Comparison of ENCODE assay signal across 7 worm cellular contexts in the genomic region with DNA sequence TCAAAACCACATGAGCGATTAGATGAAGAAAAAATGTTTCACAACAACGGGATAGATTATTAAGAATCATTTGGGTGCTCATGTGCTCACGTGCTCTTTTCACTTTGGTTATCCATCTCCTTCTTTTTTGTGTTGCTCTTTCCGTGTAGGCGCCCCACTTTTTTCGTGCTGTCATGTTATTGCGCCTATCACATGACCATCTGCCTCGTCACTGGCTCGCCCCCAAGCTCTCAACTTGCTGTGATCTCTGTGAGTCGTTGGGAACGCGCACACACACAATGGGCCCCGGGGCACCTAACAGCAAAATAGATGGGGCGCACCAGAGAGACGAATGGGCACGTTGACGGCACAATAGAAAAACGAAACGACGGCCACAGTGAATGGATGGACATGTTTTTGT.
TF ChIP-seq lines count a peak whose summit lies in the region.

No protein-coding gene starts in this region.

TF ChIP-seq in whole organism, L1 larva, 84 proteins besides CTCF, POLR2A, EP300 and RAD21 (continues in another document):
- TF ChIP-seq zag-1 (tag; optimal IDR thresholded peaks at IDR 0.05; lab: Kevin White, UChicago) (no peak), efl-1 (optimal IDR thresholded peaks at IDR 0.05; lab: Kevin White, UChicago) (peak; percentile 31 to 45), efl-1 (GFP tag; optimal IDR thresholded peaks at IDR 0.05 in 1 of 2; lab: Kevin White, UChicago) (peak; percentile 49 to 94), swsn-7 (tag; optimal IDR thresholded peaks at IDR 0.05; lab: Kevin White, UChicago) (peak; percentile 87), mep-1 (tag; optimal IDR thresholded peaks at IDR 0.05; lab: Kevin White, UChicago) (peak; percentile 66), lir-3 (tag; optimal IDR thresholded peaks at IDR 0.05; lab: Kevin White, UChicago; ENCODE audit: poor library complexity) (peak; percentile 83), nhr-76 (tag; optimal IDR thresholded peaks at IDR 0.05; lab: Kevin White, UChicago) (no peak), zip-4 (GFP tag; optimal IDR thresholded peaks at IDR 0.05; lab: Kevin White, UChicago) (peak; percentile 2), egl-27 (tag; optimal IDR thresholded peaks at IDR 0.05; lab: Kevin White, UChicago) (no peak), Y116A8C.19 (tag; optimal IDR thresholded peaks at IDR 0.05; lab: Kevin White, UChicago; ENCODE audit: borderline replicate concordance) (no peak), pqm-1 (tag; optimal IDR thresholded peaks at IDR 0.05; lab: Kevin White, UChicago) (no peak), ceh-90 (tag; optimal IDR thresholded peaks at IDR 0.05; lab: Kevin White, UChicago) (peak; percentile 11)

TF ChIP-seq in whole organism, L2 larva, 48 proteins besides CTCF, POLR2A, EP300 and RAD21 (continues in another document):
- no peak for TF ChIP-seq blmp-1 (tag; optimal IDR thresholded peaks at IDR 0.05; lab: Kevin White, UChicago; ENCODE audit: insufficient read depth)
- peak; percentile 37 for TF ChIP-seq ceh-82 (tag; optimal IDR thresholded peaks at IDR 0.05; lab: Kevin White, UChicago)
- no peak for TF ChIP-seq aly-2 (tag; optimal IDR thresholded peaks at IDR 0.05; lab: Kevin White, UChicago)
- TF ChIP-seq elt-3 (tag; optimal IDR thresholded peaks at IDR 0.05; lab: Kevin White, UChicago): no peak
- TF ChIP-seq alr-1 (tag; optimal IDR thresholded peaks at IDR 0.05; lab: Kevin White, UChicago): no peak
- TF ChIP-seq gmeb-1 (tag; optimal IDR thresholded peaks at IDR 0.05; lab: Kevin White, UChicago): no peak
- TF ChIP-seq ztf-4 (tag; optimal IDR thresholded peaks at IDR 0.05; lab: Kevin White, UChicago): peak; percentile 86
- TF ChIP-seq nhr-23 (tag; optimal IDR thresholded peaks at IDR 0.05; lab: Kevin White, UChicago): no peak
- no peak for TF ChIP-seq elt-1 (tag; optimal IDR thresholded peaks at IDR 0.05; lab: Kevin White, UChicago)
- peak; percentile 87 for TF ChIP-seq crh-2 (tag; optimal IDR thresholded peaks at IDR 0.05; lab: Kevin White, UChicago)
- TF ChIP-seq lin-11 (tag; optimal IDR thresholded peaks at IDR 0.05; lab: Kevin White, UChicago): peak; percentile 83
- peak; percentile 72 for TF ChIP-seq nhr-21 (tag; optimal IDR thresholded peaks at IDR 0.05; lab: Kevin White, UChicago)
- no peak for TF ChIP-seq skn-1 (tag; optimal IDR thresholded peaks at IDR 0.05; lab: Kevin White, UChicago)

TF ChIP-seq in whole organism, L3 larva, 47 proteins besides CTCF, POLR2A, EP300 and RAD21 (continues in another document):
- TF ChIP-seq fkh-2 (tag; optimal IDR thresholded peaks at IDR 0.05; lab: Kevin White, UChicago) (no peak), lin-39 (tag; optimal IDR thresholded peaks at IDR 0.05; lab: Kevin White, UChicago) (peak; percentile 95), mml-1 (tag; optimal IDR thresholded peaks at IDR 0.05; lab: Kevin White, UChicago) (no peak), zag-1 (tag; optimal IDR thresholded peaks at IDR 0.05; lab: Kevin White, UChicago) (no peak), fos-1 (tag; optimal IDR thresholded peaks at IDR 0.05; lab: Kevin White, UChicago) (no peak), snpc-4 (tag; optimal IDR thresholded peaks at IDR 0.05; lab: Kevin White, UChicago) (peak; percentile 34), nhr-77 (tag; optimal IDR thresholded peaks at IDR 0.05; lab: Kevin White, UChicago) (no peak), nhr-43 (tag; optimal IDR thresholded peaks at IDR 0.05; lab: Kevin White, UChicago; ENCODE audit: poor library complexity, severe bottlenecking) (no peak), skn-1 (tag; optimal IDR thresholded peaks at IDR 0.05; lab: Kevin White, UChicago) (no peak), elt-2 (tag; optimal IDR thresholded peaks at IDR 0.05; lab: Kevin White, UChicago) (peak; percentile 9), nhr-237 (tag; optimal IDR thresholded peaks at IDR 0.05; lab: Kevin White, UChicago) (no peak), egl-27 (tag; optimal IDR thresholded peaks at IDR 0.05; lab: Kevin White, UChicago) (peak; percentile 9), ama-1 (optimal IDR thresholded peaks at IDR 0.05; lab: Kevin White, UChicago) (peak; percentile 49)

TF ChIP-seq in whole organism, L4 larva, 104 proteins besides CTCF, POLR2A, EP300 and RAD21 (continues in another document):
- peak; percentile 2 for TF ChIP-seq nhr-28 (tag; optimal IDR thresholded peaks at IDR 0.05; lab: Kevin White, UChicago)
- TF ChIP-seq nhr-102 (tag; optimal IDR thresholded peaks at IDR 0.05; lab: Kevin White, UChicago): peak; percentile 43
- no peak for TF ChIP-seq dmd-9 (GFP tag; IDR thresholded peaks at IDR 0.05; lab: Robert Waterston, UW)
- TF ChIP-seq Y105C5A.15 (GFP tag; IDR thresholded peaks at IDR 0.05; lab: Robert Waterston, UW): no peak
- no peak for TF ChIP-seq lin-39 (tag; optimal IDR thresholded peaks at IDR 0.05; lab: Kevin White, UChicago)
- no peak for TF ChIP-seq unc-39 (tag; optimal IDR thresholded peaks at IDR 0.05; lab: Kevin White, UChicago)
- TF ChIP-seq zfp-3 (GFP tag; conservative IDR thresholded peaks at IDR 0.05; lab: Robert Waterston, UW): no peak; the same call in 1 of the 2 replicates
- TF ChIP-seq tag-97 (GFP tag; IDR thresholded peaks at IDR 0.05; lab: Robert Waterston, UW): no peak
- TF ChIP-seq ceh-20 (GFP tag; IDR thresholded peaks at IDR 0.05; lab: Robert Waterston, UW): peak; percentile 91
- TF ChIP-seq F26F4.8 (GFP tag; conservative IDR thresholded peaks at IDR 0.05; lab: Robert Waterston, UW): no peak
- TF ChIP-seq daf-16 (GFP tag; optimal IDR thresholded peaks at IDR 0.05; lab: Kevin White, UChicago): peak in 1 of 2 experiments; percentile 89
- no peak for TF ChIP-seq daf-16 (tag; optimal IDR thresholded peaks at IDR 0.05; lab: Kevin White, UChicago)
- no peak for TF ChIP-seq snpc-4 (tag; optimal IDR thresholded peaks at IDR 0.05; lab: Kevin White, UChicago)

TF ChIP-seq in whole organism, late embryonic, 69 proteins besides CTCF, POLR2A, EP300 and RAD21 (continues in another document):
- TF ChIP-seq pag-3 (tag; optimal IDR thresholded peaks at IDR 0.05; lab: Kevin White, UChicago; ENCODE audit: borderline replicate concordance): no peak
- TF ChIP-seq mec-3 (tag; optimal IDR thresholded peaks at IDR 0.05; lab: Kevin White, UChicago; ENCODE audit: borderline replicate concordance): no peak
- TF ChIP-seq hlh-15 (tag; optimal IDR thresholded peaks at IDR 0.05; lab: Kevin White, UChicago): no peak
- TF ChIP-seq sdc-2 (tag; optimal IDR thresholded peaks at IDR 0.05; lab: Kevin White, UChicago): no peak
- peak; percentile 4 for TF ChIP-seq ref-2 (tag; optimal IDR thresholded peaks at IDR 0.05; lab: Kevin White, UChicago)
- no peak for TF ChIP-seq pha-2 (tag; optimal IDR thresholded peaks at IDR 0.05; lab: Kevin White, UChicago)
- TF ChIP-seq ceh-18 (tag; optimal IDR thresholded peaks at IDR 0.05; lab: Kevin White, UChicago): peak; percentile 78
- TF ChIP-seq K09A11.1 (tag; optimal IDR thresholded peaks at IDR 0.05; lab: Kevin White, UChicago; ENCODE audit: insufficient read depth): no peak
- no peak for TF ChIP-seq fkh-10 (GFP tag; optimal IDR thresholded peaks at IDR 0.05; lab: Kevin White, UChicago)
- TF ChIP-seq F13H6.1 (tag; optimal IDR thresholded peaks at IDR 0.05; lab: Kevin White, UChicago): no peak
- TF ChIP-seq unc-3 (GFP tag; conservative IDR thresholded peaks at IDR 0.05; lab: Robert Waterston, UW): no peak
- no peak for TF ChIP-seq unc-3 (tag; optimal IDR thresholded peaks at IDR 0.05; lab: Kevin White, UChicago)
- no peak for TF ChIP-seq nhr-11 (tag; optimal IDR thresholded peaks at IDR 0.05; lab: Kevin White, UChicago)
- TF ChIP-seq dve-1 (tag; optimal IDR thresholded peaks at IDR 0.05; lab: Kevin White, UChicago): no peak

TF ChIP-seq in whole organism, mixed stage, embryonic, 35 proteins besides CTCF, POLR2A, EP300 and RAD21:
- no peak for TF ChIP-seq pha-4 (tag; optimal IDR thresholded peaks at IDR 0.05; lab: Kevin White, UChicago)
- TF ChIP-seq ztf-11 (tag; optimal IDR thresholded peaks at IDR 0.05; lab: Kevin White, UChicago): no peak
- peak; percentile 9 for TF ChIP-seq unc-120 (tag; optimal IDR thresholded peaks at IDR 0.05; lab: Kevin White, UChicago; ENCODE audit: poor library complexity, severe bottlenecking)
- TF ChIP-seq sptf-1 (tag; optimal IDR thresholded peaks at IDR 0.05; lab: Kevin White, UChicago): peak; percentile 24
- no peak for TF ChIP-seq nhr-28 (tag; optimal IDR thresholded peaks at IDR 0.05; lab: Kevin White, UChicago)

TF ChIP-seq in whole organism, young adult, 124 proteins besides CTCF, POLR2A, EP300 and RAD21 (continues in another document):
- TF ChIP-seq snpc-1.1 (tag; optimal IDR thresholded peaks at IDR 0.05; lab: Kevin White, UChicago; ENCODE audit: insufficient read depth) (no peak), madf-6 (GFP tag; IDR thresholded peaks at IDR 0.05; lab: Robert Waterston, UW) (no peak), Y79H2A.3 (GFP tag; conservative IDR thresholded peaks at IDR 0.05; lab: Robert Waterston, UW) (no peak), let-526 (GFP tag; IDR thresholded peaks at IDR 0.05; lab: Robert Waterston, UW) (peak; percentile 40; the same call in 1 of the 2 replicates), ceh-100 (GFP tag; IDR thresholded peaks at IDR 0.05; lab: Robert Waterston, UW) (no peak), egrh-3 (GFP tag; IDR thresholded peaks at IDR 0.05; lab: Robert Waterston, UW) (peak; percentile 13; the same call in 1 of the 2 replicates), him-1 (tag; optimal IDR thresholded peaks at IDR 0.05; lab: Kevin White, UChicago) (no peak), lin-54 (GFP tag; optimal IDR thresholded peaks at IDR 0.05; lab: Kevin White, UChicago) (peak; percentile 12), B0035.1 (tag; optimal IDR thresholded peaks at IDR 0.05; lab: Kevin White, UChicago) (no peak), attf-3 (GFP tag; conservative IDR thresholded peaks at IDR 0.05; lab: Robert Waterston, UW) (no peak), B0019.2 (GFP tag; conservative IDR thresholded peaks at IDR 0.05; lab: Robert Waterston, UW) (no peak), mes-4 (tag; optimal IDR thresholded peaks at IDR 0.05; lab: Kevin White, UChicago) (no peak), zfh-2 (GFP tag; conservative IDR thresholded peaks at IDR 0.05; lab: Robert Waterston, UW) (peak; percentile 93), hmg-20 (GFP tag; IDR thresholded peaks at IDR 0.05; lab: Robert Waterston, UW) (no peak), pha-4 (tag; optimal IDR thresholded peaks at IDR 0.05; lab: Kevin White, UChicago) (no peak), aptf-2 (GFP tag; conservative IDR thresholded peaks at IDR 0.05; lab: Robert Waterston, UW) (no peak), egl-44 (GFP tag; IDR thresholded peaks at IDR 0.05; lab: Robert Waterston, UW) (no peak), snpc-3.4 (tag; optimal IDR thresholded peaks at IDR 0.05; lab: Kevin White, UChicago) (no peak), athp-1 (tag; optimal IDR thresholded peaks at IDR 0.05; lab: Kevin White, UChicago) (no peak), efl-1 (GFP tag; optimal IDR thresholded peaks at IDR 0.05; lab: Kevin White, UChicago) (no peak), snpc-1.3 (tag; optimal IDR thresholded peaks at IDR 0.05; lab: Kevin White, UChicago; ENCODE audit: insufficient read depth) (no peak), ztf-28 (GFP tag; IDR thresholded peaks at IDR 0.05; lab: Robert Waterston, UW) (no peak), Y56A3A.18 (GFP tag; IDR thresholded peaks at IDR 0.05; lab: Robert Waterston, UW) (no peak), F39B2.1 (GFP tag; IDR thresholded peaks at IDR 0.05; lab: Robert Waterston, UW) (no peak)
